Worm (Caenorhabditis elegans): ENCODE results near the gene nhr-19.

Gene nhr-19

ce11 chrII:9600022-9600722, 5.2 kb downstream of the nhr-19 start:
- TF ChIP-seq hlh-1 (tag; optimal IDR thresholded peaks at IDR 0.05) (no peak), M03D4.4 (tag; optimal IDR thresholded peaks at IDR 0.05) (no peak), drap-1 (GFP tag; optimal IDR thresholded peaks at IDR 0.05) (no peak), ces-1 (GFP tag; optimal IDR thresholded peaks at IDR 0.05) (no peak), elt-1 (tag; optimal IDR thresholded peaks at IDR 0.05; ENCODE audit: borderline replicate concordance, insufficient read depth) (no peak), unc-120 (tag; optimal IDR thresholded peaks at IDR 0.05; ENCODE audit: poor library complexity, severe bottlenecking) (no peak), ztf-11 (tag; optimal IDR thresholded peaks at IDR 0.05) (no peak), unc-62 (GFP tag; optimal IDR thresholded peaks at IDR 0.05) (no peak), nhr-28 (tag; optimal IDR thresholded peaks at IDR 0.05) (no peak), cnd-1 (tag; optimal IDR thresholded peaks at IDR 0.05) (no peak), bed-3 (GFP tag; optimal IDR thresholded peaks at IDR 0.05) (no peak)

- TF ChIP-seq ztf-11 (tag; optimal IDR thresholded peaks at IDR 0.05) (no peak), ham-2 (GFP tag; optimal IDR thresholded peaks at IDR 0.05) (no peak), nhr-28 (tag; optimal IDR thresholded peaks at IDR 0.05) (no peak), pha-4 (tag; optimal IDR thresholded peaks at IDR 0.05) (no peak), unc-39 (tag; optimal IDR thresholded peaks at IDR 0.05) (no peak), elt-1 (tag; optimal IDR thresholded peaks at IDR 0.05; ENCODE audit: borderline replicate concordance, insufficient read depth) (no peak), lsy-2 (tag; optimal IDR thresholded peaks at IDR 0.05) (no peak), flh-1 (GFP tag; optimal IDR thresholded peaks at IDR 0.05) (no peak), unc-120 (tag; optimal IDR thresholded peaks at IDR 0.05; ENCODE audit: poor library complexity, severe bottlenecking) (no peak), sem-2 (GFP tag; optimal IDR thresholded peaks at IDR 0.05) (no peak)
Observed at ce11 chrII:9597516-9598047, 7.7 kb downstream of the nhr-19 start, which contains the start of gene mrpl-53. mrpl-53 (plus strand) TSS chrII:9597622.

ce11 chrII:9596401-9596800, 8.9 kb downstream of the nhr-19 start, which contains the start of gene E02H1.6:
E02H1.6 (plus strand) TSS chrII:9596701.
- no peak for TF ChIP-seq lin-32 (GFP tag; optimal IDR thresholded peaks at IDR 0.05)
- TF ChIP-seq lin-13 (tag; optimal IDR thresholded peaks at IDR 0.05) = no peak
- TF ChIP-seq blmp-1 (tag; optimal IDR thresholded peaks at IDR 0.05) = no peak
- no peak for TF ChIP-seq flh-1 (GFP tag; optimal IDR thresholded peaks at IDR 0.05)
- TF ChIP-seq unc-62 (GFP tag; optimal IDR thresholded peaks at IDR 0.05) = no peak
- no peak for TF ChIP-seq bed-3 (GFP tag; optimal IDR thresholded peaks at IDR 0.05)
- no peak for TF ChIP-seq lsy-2 (tag; optimal IDR thresholded peaks at IDR 0.05)
- TF ChIP-seq nhr-2 (tag; optimal IDR thresholded peaks at IDR 0.05) = no peak
- no peak for TF ChIP-seq nhr-28 (tag; optimal IDR thresholded peaks at IDR 0.05)
- TF ChIP-seq sem-2 (GFP tag; optimal IDR thresholded peaks at IDR 0.05) = no peak
- TF ChIP-seq drap-1 (GFP tag; optimal IDR thresholded peaks at IDR 0.05) = no peak
- TF ChIP-seq ham-2 (GFP tag; optimal IDR thresholded peaks at IDR 0.05) = no peak
- TF ChIP-seq ceh-43 (GFP tag; optimal IDR thresholded peaks at IDR 0.05) = no peak
- no peak for TF ChIP-seq ztf-11 (tag; optimal IDR thresholded peaks at IDR 0.05)
- no peak for TF ChIP-seq M03D4.4 (tag; optimal IDR thresholded peaks at IDR 0.05)
- TF ChIP-seq ces-1 (GFP tag; optimal IDR thresholded peaks at IDR 0.05) = no peak
- TF ChIP-seq hlh-1 (tag; optimal IDR thresholded peaks at IDR 0.05) = no peak
- no peak for TF ChIP-seq cnd-1 (tag; optimal IDR thresholded peaks at IDR 0.05)
- TF ChIP-seq unc-39 (tag; optimal IDR thresholded peaks at IDR 0.05) = no peak

DNA sequence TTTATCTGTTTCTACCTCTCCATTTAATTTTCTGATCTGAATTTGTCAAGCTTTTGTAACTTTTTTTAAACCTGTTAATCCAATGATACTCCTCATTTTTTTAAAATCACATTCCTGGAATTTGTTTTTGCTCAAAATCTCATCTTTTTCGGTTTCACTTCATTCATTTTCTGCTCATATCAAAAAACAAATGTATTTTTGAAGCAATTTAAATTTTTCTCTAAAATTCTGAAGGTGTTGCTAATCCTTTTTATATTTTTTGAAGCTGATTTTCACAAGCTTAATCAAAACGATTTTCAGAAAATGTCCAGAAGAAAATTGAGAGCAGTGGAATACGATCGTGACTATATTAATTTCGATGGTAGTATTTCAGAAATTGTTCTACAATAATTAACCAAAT, 10.4 kb downstream of the nhr-19 start, which contains the start of gene E02H1.5:
TSS of gene E02H1.5 (plus strand) at position 301 of the 400 bp plus-strand sequence.
- no peak for TF ChIP-seq lin-13 (tag; optimal IDR thresholded peaks at IDR 0.05)
- no peak for TF ChIP-seq tbx-8 (GFP tag; optimal IDR thresholded peaks at IDR 0.05)
- TF ChIP-seq nhr-12 (tag; optimal IDR thresholded peaks at IDR 0.05) = no peak
- TF ChIP-seq sem-2 (GFP tag; optimal IDR thresholded peaks at IDR 0.05) = no peak
- TF ChIP-seq nhr-2 (tag; optimal IDR thresholded peaks at IDR 0.05) = no peak
- no peak for TF ChIP-seq mab-5 (tag; optimal IDR thresholded peaks at IDR 0.05)
- TF ChIP-seq drap-1 (GFP tag; optimal IDR thresholded peaks at IDR 0.05) = no peak
- no peak for TF ChIP-seq unc-62 (GFP tag; optimal IDR thresholded peaks at IDR 0.05)
- no peak for TF ChIP-seq ztf-11 (tag; optimal IDR thresholded peaks at IDR 0.05)
- no peak for TF ChIP-seq flh-1 (GFP tag; optimal IDR thresholded peaks at IDR 0.05)
- no peak for TF ChIP-seq ceh-39 (tag; optimal IDR thresholded peaks at IDR 0.05)
- TF ChIP-seq sptf-1 (tag; optimal IDR thresholded peaks at IDR 0.05) = no peak

DNA sequence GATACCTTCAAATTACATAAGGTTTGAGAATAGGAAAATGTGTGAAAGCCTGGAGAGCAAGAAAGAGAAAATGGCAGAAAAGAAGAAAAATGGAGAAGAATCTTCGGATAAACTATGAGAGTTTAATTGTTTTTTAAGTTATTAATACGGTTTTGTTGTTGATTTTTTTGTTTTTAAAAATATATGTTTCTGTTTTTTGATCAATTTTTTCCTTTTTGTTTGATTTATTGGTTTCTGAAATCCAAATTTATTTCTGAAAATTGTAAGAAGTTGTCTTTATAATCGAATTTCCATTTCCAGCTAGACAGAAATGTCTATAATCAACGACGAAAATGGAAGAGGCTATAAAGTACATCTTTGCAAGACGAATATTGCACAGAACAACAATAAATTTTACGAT, 12.6 kb downstream of the nhr-19 start, which contains the start of gene parp-2:
TSS of gene parp-2 (plus strand) at position 301 of the 400 bp plus-strand sequence.
- TF ChIP-seq lsy-2 (tag; optimal IDR thresholded peaks at IDR 0.05) (no peak), sem-2 (GFP tag; optimal IDR thresholded peaks at IDR 0.05) (no peak), sptf-1 (tag; optimal IDR thresholded peaks at IDR 0.05) (no peak), snpc-4 (tag; optimal IDR thresholded peaks at IDR 0.05) (no peak), bed-3 (GFP tag; optimal IDR thresholded peaks at IDR 0.05) (no peak), ham-2 (GFP tag; optimal IDR thresholded peaks at IDR 0.05) (no peak), pha-4 (tag; optimal IDR thresholded peaks at IDR 0.05) (no peak), zip-8 (tag; optimal IDR thresholded peaks at IDR 0.05) (no peak), mep-1 (tag; optimal IDR thresholded peaks at IDR 0.05) (no peak), nhr-76 (tag; optimal IDR thresholded peaks at IDR 0.05) (no peak), tbx-8 (GFP tag; optimal IDR thresholded peaks at IDR 0.05) (no peak), unc-120 (tag; optimal IDR thresholded peaks at IDR 0.05; ENCODE audit: poor library complexity, severe bottlenecking) (no peak), hlh-1 (tag; optimal IDR thresholded peaks at IDR 0.05) (no peak), ceh-39 (tag; optimal IDR thresholded peaks at IDR 0.05) (no peak), elt-3 (tag; optimal IDR thresholded peaks at IDR 0.05) (no peak)
